Worm (Caenorhabditis elegans) whole organism, L3 larva: ENCODE measurements around the gene F49C12.1.
"Not testable (repeated sequence)": the region's sequence is repeated elsewhere in the genome, so short reads cannot be mapped to it uniquely, and the experiment has no call there.

Source experiments
- R02D3.7 ChIP-seq: fragments of 150-350 bp; optimal IDR thresholded peaks from 2 replicates; lab custom pipeline; 2014; ENCODE audit warnings: missing biosample characterization, missing genetic modification characterization
- ZK546.5 ChIP-seq: sonication (generic microtip); optimal IDR thresholded peaks from 2 replicates; lab custom pipeline; 2017; ENCODE audit warnings: missing biosample characterization, missing genetic modification characterization
- aly-2 ChIP-seq: fragments of 150-350 bp; optimal IDR thresholded peaks from 2 replicates; lab custom pipeline; 2014; ENCODE audit warnings: missing biosample characterization, missing genetic modification characterization
- ama-1 ChIP-seq: fragments of 150-350 bp; optimal IDR thresholded peaks from 2 replicates; lab custom pipeline; 2018
- ceh-16 ChIP-seq: sonication (generic microtip); optimal IDR thresholded peaks from 2 replicates; lab custom pipeline; 2017; ENCODE audit warnings: missing biosample characterization, missing genetic modification characterization
- ceh-28 ChIP-seq: fragments of 150-350 bp; optimal IDR thresholded peaks from 2 replicates; lab custom pipeline; 2014; ENCODE audit warnings: missing biosample characterization, missing genetic modification reagents, missing genetic modification characterization
- ceh-82 ChIP-seq: fragments of 150-350 bp; optimal IDR thresholded peaks from 2 replicates; lab custom pipeline; 2014; ENCODE audit warnings: missing biosample characterization, missing genetic modification characterization
- ceh-9 ChIP-seq: sonication (generic microtip); optimal IDR thresholded peaks from 2 replicates; lab custom pipeline; 2018; ENCODE audit warnings: missing biosample characterization, missing genetic modification characterization
- egl-27 ChIP-seq: sonication (generic microtip); optimal IDR thresholded peaks from 4 replicates; lab custom pipeline; 2017; ENCODE audit warnings: missing biosample characterization, missing genetic modification reagents, missing genetic modification characterization
- egl-5 ChIP-seq: fragments of 150-350 bp; optimal IDR thresholded peaks from 2 replicates; lab custom pipeline; 2017; ENCODE audit warnings: missing biosample characterization, missing genetic modification reagents, missing genetic modification characterization, inconsistent platforms
- elt-1 ChIP-seq: fragments of 150-350 bp; optimal IDR thresholded peaks from 2 replicates; lab custom pipeline; 2014; ENCODE audit warnings: missing biosample characterization, missing genetic modification characterization
- elt-2 ChIP-seq: sonication (generic microtip); optimal IDR thresholded peaks from 2 replicates; lab custom pipeline; 2016; ENCODE audit warnings: missing genetic modification reagents, mild to moderate bottlenecking, missing genetic modification characterization, missing compliant biosample characterization
- eor-1 ChIP-seq, 2 experiments: fragments of 150-350 bp; optimal IDR thresholded peaks; 2 replicates each; lab custom pipeline; 2014 to 2018; ENCODE audit warnings: missing biosample characterization in 2 of 2, missing genetic modification characterization in 2 of 2
- fkh-2 ChIP-seq: fragments of 150-350 bp; optimal IDR thresholded peaks from 2 replicates; lab custom pipeline; 2014; ENCODE audit warnings: missing biosample characterization, missing genetic modification reagents, missing genetic modification characterization
- hmg-11 ChIP-seq: sonication (generic microtip); optimal IDR thresholded peaks from 2 replicates; lab custom pipeline; 2016; ENCODE audit warnings: missing genetic modification characterization, missing compliant biosample characterization
- lin-15B ChIP-seq: fragments of 150-350 bp; optimal IDR thresholded peaks from 2 replicates; lab custom pipeline; 2014; ENCODE audit warnings: missing biosample characterization, missing genetic modification characterization
- lin-39 ChIP-seq: fragments of 150-350 bp; optimal IDR thresholded peaks from 2 replicates; lab custom pipeline; 2018; ENCODE audit warnings: missing biosample characterization, missing genetic modification reagents, missing genetic modification characterization
- mml-1 ChIP-seq: fragments of 150-350 bp; sonication (generic microtip); optimal IDR thresholded peaks from 3 replicates; lab custom pipeline; 2014; ENCODE audit warnings: missing biosample characterization, missing genetic modification characterization
- nfya-1 ChIP-seq: sonication (generic microtip); optimal IDR thresholded peaks from 2 replicates; lab custom pipeline; 2017; ENCODE audit warnings: missing genetic modification characterization, mild to moderate bottlenecking, missing compliant biosample characterization, antibody characterized with exemption, moderate library complexity; ENCODE audit not compliant: insufficient read depth
- nhr-11 ChIP-seq: fragments of 150-350 bp; optimal IDR thresholded peaks from 2 replicates; lab custom pipeline; 2014; ENCODE audit warnings: missing biosample characterization, missing genetic modification characterization
- nhr-12 ChIP-seq: fragments of 150-350 bp; optimal IDR thresholded peaks from 2 replicates; lab custom pipeline; 2014; ENCODE audit warnings: missing biosample characterization, missing genetic modification characterization
- nhr-28 ChIP-seq: fragments of 150-350 bp; optimal IDR thresholded peaks from 2 replicates; lab custom pipeline; 2014; ENCODE audit warnings: missing biosample characterization, missing genetic modification characterization
- nhr-43 ChIP-seq: sonication (generic microtip); optimal IDR thresholded peaks from 2 replicates; lab custom pipeline; 2016; ENCODE audit warnings: mild to moderate bottlenecking, missing genetic modification characterization, missing compliant biosample characterization; ENCODE audit not compliant: poor library complexity, severe bottlenecking
- nhr-76 ChIP-seq: fragments of 150-350 bp; sonication (generic microtip); optimal IDR thresholded peaks from 5 replicates; lab custom pipeline; 2014; ENCODE audit warnings: missing biosample characterization, missing genetic modification characterization
- nhr-77 ChIP-seq: fragments of 150-350 bp; optimal IDR thresholded peaks from 2 replicates; lab custom pipeline; 2014; ENCODE audit warnings: missing biosample characterization, missing genetic modification characterization
- pha-4 ChIP-seq: fragments of 150-350 bp; optimal IDR thresholded peaks from 2 replicates; lab custom pipeline; 2014; ENCODE audit warnings: missing biosample characterization, missing genetic modification reagents, missing genetic modification characterization
- sea-2 ChIP-seq: fragments of 150-350 bp; sonication (generic microtip); optimal IDR thresholded peaks from 4 replicates; lab custom pipeline; 2014; ENCODE audit warnings: missing biosample characterization, missing genetic modification reagents, missing genetic modification characterization
- skn-1 ChIP-seq: fragments of 150-350 bp; optimal IDR thresholded peaks from 2 replicates; lab custom pipeline; 2014; ENCODE audit warnings: missing biosample characterization, missing genetic modification characterization
- snpc-4 ChIP-seq: fragments of 150-350 bp; optimal IDR thresholded peaks from 2 replicates; lab custom pipeline; 2014; ENCODE audit warnings: missing biosample characterization, missing genetic modification characterization
- tbx-2 ChIP-seq: sonication (generic microtip); optimal IDR thresholded peaks from 2 replicates; lab custom pipeline; 2016; ENCODE audit warnings: mild to moderate bottlenecking, missing genetic modification characterization, missing compliant biosample characterization
- zag-1 ChIP-seq: fragments of 150-350 bp; optimal IDR thresholded peaks from 2 replicates; lab custom pipeline; 2014; ENCODE audit warnings: missing biosample characterization, missing genetic modification characterization
- ztf-4 ChIP-seq: fragments of 150-350 bp; optimal IDR thresholded peaks from 2 replicates; lab custom pipeline; 2014; ENCODE audit warnings: missing biosample characterization, missing genetic modification characterization

Gene F49C12.1

DNA sequence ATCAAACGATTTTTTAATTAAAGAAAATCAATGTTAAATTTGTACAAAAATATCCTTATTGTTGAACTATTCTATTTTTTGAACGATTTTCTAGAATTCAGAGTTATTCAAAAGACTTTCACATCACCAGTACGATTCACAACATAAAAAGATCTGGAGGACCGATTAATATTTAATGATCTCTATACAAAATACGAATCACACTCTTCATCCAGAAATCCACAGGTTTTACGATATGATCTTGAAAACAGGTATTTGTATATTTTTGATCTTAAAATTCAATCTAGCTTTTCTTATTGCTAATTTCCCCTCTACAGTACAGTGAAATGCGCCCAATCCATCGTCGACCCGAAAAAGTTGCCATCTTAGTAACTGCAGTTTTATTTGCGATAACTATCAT, 8.5 kb upstream of the F49C12.1 start, which contains the start of gene F49C12.5:
TSS of gene F49C12.5 (plus strand) at position 301 of the 400 bp plus-strand sequence.
- TF ChIP-seq fkh-2 (tag; lab: Kevin White, UChicago) (no peak), egl-5 (no peak), nhr-43 (tag; lab: Kevin White, UChicago) (no peak), zag-1 (no peak), lin-39 (tag; lab: Kevin White, UChicago) (no peak), nfya-1 (tag; lab: Kevin White, UChicago) (no peak)

DNA sequence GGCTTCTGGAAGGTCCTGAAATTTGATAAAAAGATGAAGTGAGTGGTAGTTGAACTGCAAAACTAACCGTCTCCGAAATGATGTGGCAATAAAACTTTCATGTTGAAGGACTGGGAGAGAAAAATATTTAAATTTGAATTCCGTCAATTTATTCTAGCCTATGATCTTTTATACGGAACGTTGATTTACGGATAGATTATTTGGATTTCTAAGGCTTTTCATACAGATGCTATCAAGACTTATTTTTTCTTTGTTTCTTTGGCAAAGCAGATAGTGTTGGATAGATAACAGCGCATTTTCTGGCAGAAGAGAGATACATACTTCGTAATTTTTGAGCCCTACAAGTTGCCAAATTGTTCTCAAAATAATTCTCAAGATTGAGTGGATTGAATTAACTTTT, 7.8 kb upstream of the F49C12.1 start, which contains the start of gene F49C12.4:
TSS of gene F49C12.4 (minus strand) at position 101 of the 400 bp plus-strand sequence.
- TF ChIP-seq skn-1 (tag; lab: Kevin White, UChicago) (no peak), egl-27 (tag; lab: Kevin White, UChicago) (no peak), nhr-77 (tag; lab: Kevin White, UChicago) (no peak), hmg-11 (no peak), elt-1 (tag; lab: Kevin White, UChicago) (no peak), R02D3.7 (tag; lab: Kevin White, UChicago) (no peak), lin-15B (tag; lab: Kevin White, UChicago) (no peak), ceh-9 (tag; lab: Kevin White, UChicago) (no peak), sea-2 (GFP tag; lab: Kevin White, UChicago) (no peak), ceh-28 (tag; lab: Kevin White, UChicago) (no peak), pha-4 (tag; lab: Kevin White, UChicago) (no peak), nhr-76 (tag; lab: Kevin White, UChicago) (no peak), ama-1 (lab: Kevin White, UChicago) (no peak)

- TF ChIP-seq ceh-82 (tag; lab: Kevin White, UChicago) (no peak), zag-1 (no peak), nhr-12 (tag; lab: Kevin White, UChicago) (no peak), ceh-16 (tag; lab: Kevin White, UChicago) (no peak), ztf-4 (no peak), nhr-11 (no peak), mml-1 (tag; lab: Kevin White, UChicago) (no peak), elt-2 (tag; lab: Kevin White, UChicago) (no peak), ZK546.5 (tag; lab: Kevin White, UChicago) (no peak), tbx-2 (tag; lab: Kevin White, UChicago) (no peak)
Observed at ce11 chrIV:9300127-9300526, 4.0 kb upstream of the F49C12.1 start, which contains the start of gene F49C12.3. TSS of gene F49C12.3 (plus strand) at chrIV:9300427.

- TF ChIP-seq pha-4 (tag; lab: Kevin White, UChicago), result no peak
- TF ChIP-seq egl-5, result no peak
- no peak for TF ChIP-seq skn-1 (tag; lab: Kevin White, UChicago)
- TF ChIP-seq mml-1 (tag; lab: Kevin White, UChicago), result no peak
- no peak for TF ChIP-seq snpc-4 (tag; lab: Kevin White, UChicago)
- no peak for TF ChIP-seq eor-1 (tag; optimal IDR thresholded peaks at IDR 0.05; lab: Kevin White, UChicago)
- TF ChIP-seq aly-2 (tag; lab: Kevin White, UChicago), result no peak
Observed at ce11 chrIV:9299145-9299544, 3.0 kb upstream of the F49C12.1 start, which contains the start of gene F49C12.2. TSS of gene F49C12.2 (minus strand) at chrIV:9299245.

- not testable (repeated sequence) for TF ChIP-seq elt-1, fkh-2, nhr-28 (tag; lab: Kevin White, UChicago)
- TF ChIP-seq, all 47 proteins: peak for 0; not testable (repeated sequence) for 47
Observed at ce11 chrIV:9293825-9294224, 2.3 kb downstream of the F49C12.1 start, which contains the start of gene nhr-264. TSS of gene nhr-264 (minus strand) at chrIV:9293925.

ce11 chrIV:9289635-9290034, 6.5 kb downstream of the F49C12.1 start:
- TF ChIP-seq elt-1 (tag; lab: Kevin White, UChicago) (peak; percentile 70), nfya-1 (tag; lab: Kevin White, UChicago) (no peak)
